Worm (Caenorhabditis elegans): ENCODE measurements around the gene F28G4.3.

- TF ChIP-seq unc-62 (GFP tag; optimal IDR thresholded peaks at IDR 0.05) (no peak), elt-3 (tag; optimal IDR thresholded peaks at IDR 0.05) (no peak), snpc-4 (tag; optimal IDR thresholded peaks at IDR 0.05) (no peak), unc-39 (tag; optimal IDR thresholded peaks at IDR 0.05) (no peak), elt-2 (tag; optimal IDR thresholded peaks at IDR 0.05) (peak; percentile 93), zag-1 (tag; optimal IDR thresholded peaks at IDR 0.05) (no peak), lin-15B (tag; optimal IDR thresholded peaks at IDR 0.05) (no peak), nhr-23 (tag; optimal IDR thresholded peaks at IDR 0.05) (no peak), mdl-1 (tag; optimal IDR thresholded peaks at IDR 0.05) (no peak), lin-39 (tag; optimal IDR thresholded peaks at IDR 0.05) (no peak), sea-2 (GFP tag; optimal IDR thresholded peaks at IDR 0.05) (no peak), ama-1 (optimal IDR thresholded peaks at IDR 0.05) (no peak)
Measured at ce11 chrV:16277918-16278317, 9.6 kb downstream of the F28G4.3 start, which contains the start of gene cyp-37B1.

All from whole organism, L3 larva.